Fruit fly (Drosophila melanogaster) whole organism, prepupa: ENCODE measurements around the gene ND-20L.

Experiments
- CG10669 ChIP-seq: fragments of 200-800 bp; sonication (Bioruptor generic); optimal IDR thresholded peaks from 3 replicates; lab custom pipeline; 2018; ENCODE audit warnings: missing biosample characterization, mild to moderate bottlenecking, missing genetic modification characterization, moderate library complexity
- CG6276 ChIP-seq: fragments of 200-800 bp; sonication (Bioruptor generic); optimal IDR thresholded peaks from 2 replicates; lab custom pipeline; 2017; ENCODE audit warnings: missing biosample characterization, mild to moderate bottlenecking, missing genetic modification characterization
- CG6808 ChIP-seq: fragments of 200-800 bp; sonication (Bioruptor generic); optimal IDR thresholded peaks from 3 replicates; lab custom pipeline; 2017; ENCODE audit warnings: missing biosample characterization, missing genetic modification characterization, mild to moderate bottlenecking, moderate library complexity, missing genetic modification reagents
- Eip75B ChIP-seq: fragments of 200-800 bp; sonication (Bioruptor generic); optimal IDR thresholded peaks from 3 replicates; lab custom pipeline; 2016; ENCODE audit warnings: missing biosample characterization, missing genetic modification characterization
- Smox ChIP-seq: fragments of 200-800 bp; sonication (Bioruptor generic); optimal IDR thresholded peaks from 3 replicates; lab custom pipeline; 2016; ENCODE audit warnings: missing biosample characterization, missing genetic modification characterization
- Sox14 ChIP-seq: fragments of 200-800 bp; sonication (Bioruptor generic); optimal IDR thresholded peaks from 3 replicates; lab custom pipeline; 2016; ENCODE audit warnings: missing biosample characterization, missing genetic modification characterization
- fd85E ChIP-seq: fragments of 200-800 bp; sonication (Bioruptor generic); optimal IDR thresholded peaks from 3 replicates; lab custom pipeline; 2016; ENCODE audit warnings: missing biosample characterization, missing genetic modification characterization

DNA sequence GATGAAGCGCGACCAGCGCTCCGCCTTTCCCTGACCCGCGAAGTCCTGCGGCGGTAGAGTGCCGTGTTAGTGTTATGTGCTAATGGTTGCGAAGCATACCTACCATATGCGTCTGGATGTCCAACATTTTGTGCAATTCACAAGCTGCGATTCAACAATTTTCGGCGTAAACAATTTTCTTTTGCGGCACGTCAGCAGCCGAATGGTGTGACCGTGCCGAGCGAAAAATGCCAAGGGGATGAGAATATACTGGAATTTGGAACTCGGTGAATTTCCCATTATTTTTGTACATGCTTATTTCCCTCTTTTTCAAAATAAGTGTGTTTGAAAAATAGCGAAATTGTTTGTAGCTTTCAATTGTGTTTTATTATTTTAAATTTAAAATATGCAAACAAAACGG is 24.6 kb upstream of the ND-20L start, which contains the start of gene Spase12:
- TF ChIP-seq CG6808 (no peak), Eip75B (GFP tag; lab: Kevin White, UChicago) (no peak), Smox (GFP tag; lab: Kevin White, UChicago) (no peak), fd85E (GFP tag; lab: Kevin White, UChicago) (no peak), CG10669 (GFP tag; lab: Kevin White, UChicago) (no peak), CG6276 (GFP tag; lab: Kevin White, UChicago) (no peak), Sox14 (GFP tag; lab: Kevin White, UChicago) (no peak)
